Fruit fly (Drosophila melanogaster) whole organism, embryonic: ENCODE data around the gene Sodh2.

ENCODE experiments used
- Abd-B ChIP-seq: fragments of 200-800 bp; sonication (Bioruptor generic); optimal IDR thresholded peaks from 2 replicates; lab custom pipeline; 2018; ENCODE audit warnings: missing biosample characterization, mild to moderate bottlenecking, missing genetic modification characterization, moderate library complexity
- Atf3 ChIP-seq: fragments of 200-800 bp; sonication (Bioruptor generic); optimal IDR thresholded peaks from 3 replicates; lab custom pipeline; 2016; ENCODE audit warnings: missing biosample characterization, missing genetic modification characterization
- Bdp1 ChIP-seq: fragments of 200-800 bp; sonication (Bioruptor generic); optimal IDR thresholded peaks from 3 replicates; lab custom pipeline; 2016; ENCODE audit warnings: missing biosample characterization, missing genetic modification characterization
- Bgb ChIP-seq: fragments of 200-800 bp; sonication (Bioruptor generic); IDR thresholded peaks from 2 replicates; pipeline ENCODE4 v1.3.6; 2022; ENCODE audit warnings: missing biosample characterization, missing genetic modification characterization; ENCODE audit not compliant: partially characterized antibody
- Blimp-1 ChIP-seq: fragments of 200-800 bp; sonication (Bioruptor generic); optimal IDR thresholded peaks from 3 replicates; lab custom pipeline; 2018; ENCODE audit warnings: missing biosample characterization, missing genetic modification characterization, mild to moderate bottlenecking, moderate library complexity, missing genetic modification reagents
- CG10431 ChIP-seq: fragments of 200-800 bp; sonication (Bioruptor generic); optimal IDR thresholded peaks from 3 replicates; lab custom pipeline; 2018; ENCODE audit warnings: missing biosample characterization, mild to moderate bottlenecking, missing genetic modification characterization
- CG10565 ChIP-seq: fragments of 200-800 bp; sonication (Bioruptor generic); optimal IDR thresholded peaks from 3 replicates; lab custom pipeline; 2016; ENCODE audit warnings: missing biosample characterization, mild to moderate bottlenecking, missing genetic modification characterization
- CG11398 ChIP-seq: fragments of 200-800 bp; sonication (Bioruptor generic); optimal IDR thresholded peaks from 2 replicates; lab custom pipeline; 2016; ENCODE audit warnings: missing biosample characterization, missing genetic modification characterization
- CG11695 ChIP-seq: fragments of 200-800 bp; sonication (Bioruptor generic); IDR thresholded peaks from 3 replicates; pipeline ENCODE4 v1.3.6; 2022; ENCODE audit warnings: missing biosample characterization, missing genetic modification characterization
- CG11696 ChIP-seq: fragments of 200-800 bp; sonication (Bioruptor generic); IDR thresholded peaks from 2 replicates; pipeline ENCODE4 v1.3.6; 2022; ENCODE audit warnings: missing biosample characterization, missing genetic modification characterization
- CG12219 ChIP-seq: fragments of 200-800 bp; sonication (Bioruptor generic); optimal IDR thresholded peaks from 3 replicates; lab custom pipeline; 2018; ENCODE audit warnings: missing biosample characterization, mild to moderate bottlenecking, missing genetic modification characterization
- CG12299 ChIP-seq: fragments of 200-800 bp; sonication (Bioruptor generic); optimal IDR thresholded peaks from 2 replicates; lab custom pipeline; 2018; ENCODE audit warnings: missing biosample characterization, mild to moderate bottlenecking, missing genetic modification characterization
- CG13624 ChIP-seq: fragments of 200-800 bp; sonication (Bioruptor generic); optimal IDR thresholded peaks from 2 replicates; lab custom pipeline; 2016; ENCODE audit warnings: missing biosample characterization, missing genetic modification characterization
- CG14667 ChIP-seq: fragments of 200-800 bp; sonication (Bioruptor generic); IDR thresholded peaks from 2 replicates; pipeline ENCODE4 v1.3.6; 2022; ENCODE audit warnings: missing biosample characterization, missing genetic modification characterization
- CG16815 ChIP-seq: fragments of 200-800 bp; sonication (Bioruptor generic); optimal IDR thresholded peaks from 3 replicates; lab custom pipeline; 2017; ENCODE audit warnings: missing biosample characterization, mild to moderate bottlenecking, missing genetic modification characterization
- CG16863 ChIP-seq: fragments of 200-800 bp; sonication (Bioruptor generic); optimal IDR thresholded peaks from 3 replicates; lab custom pipeline; 2016; ENCODE audit warnings: missing biosample characterization, missing genetic modification characterization
- CG17568 ChIP-seq: fragments of 200-800 bp; sonication (Bioruptor generic); optimal IDR thresholded peaks from 2 replicates; lab custom pipeline; 2018; ENCODE audit warnings: missing biosample characterization, mild to moderate bottlenecking, missing genetic modification characterization, moderate library complexity
- CG17912 ChIP-seq: fragments of 200-800 bp; sonication (Bioruptor generic); optimal IDR thresholded peaks from 2 replicates; lab custom pipeline; 2018; ENCODE audit warnings: missing biosample characterization, mild to moderate bottlenecking, missing genetic modification characterization
- CG3065 ChIP-seq: fragments of 200-800 bp; sonication (Bioruptor generic); optimal IDR thresholded peaks from 2 replicates; lab custom pipeline; 2016; ENCODE audit warnings: missing biosample characterization, missing genetic modification characterization
- CG31365 ChIP-seq: fragments of 200-800 bp; sonication (Bioruptor generic); optimal IDR thresholded peaks from 2 replicates; lab custom pipeline; 2018; ENCODE audit warnings: missing biosample characterization, mild to moderate bottlenecking, missing genetic modification characterization
- CG3995 ChIP-seq: fragments of 200-800 bp; sonication (Bioruptor generic); optimal IDR thresholded peaks from 3 replicates; lab custom pipeline; 2016; ENCODE audit warnings: missing biosample characterization, missing genetic modification characterization
- CG4617 ChIP-seq: fragments of 200-800 bp; sonication (Bioruptor generic); optimal IDR thresholded peaks from 3 replicates; lab custom pipeline; 2016; ENCODE audit warnings: missing biosample characterization, missing genetic modification characterization, borderline replicate concordance
- CG4707 ChIP-seq: fragments of 200-800 bp; sonication (Bioruptor generic); optimal IDR thresholded peaks from 2 replicates; lab custom pipeline; 2018; ENCODE audit warnings: missing biosample characterization, mild to moderate bottlenecking, missing genetic modification characterization, moderate library complexity
- CG4730 ChIP-seq: fragments of 200-800 bp; sonication (Bioruptor generic); IDR thresholded peaks from 2 replicates; pipeline ENCODE4 v1.3.6; 2022; ENCODE audit warnings: missing biosample characterization, missing genetic modification characterization
- CG7786 ChIP-seq: fragments of 200-800 bp; sonication (Bioruptor generic); optimal IDR thresholded peaks from 2 replicates; lab custom pipeline; 2016; ENCODE audit warnings: missing biosample characterization, missing genetic modification characterization
- CG8388 ChIP-seq: fragments of 200-800 bp; sonication (Bioruptor generic); optimal IDR thresholded peaks from 2 replicates; lab custom pipeline; 2019; ENCODE audit warnings: missing biosample characterization, mild to moderate bottlenecking, missing genetic modification characterization, moderate library complexity
- Chrac-16 ChIP-seq: fragments of 200-800 bp; sonication (Bioruptor generic); optimal IDR thresholded peaks from 3 replicates; lab custom pipeline; 2016; ENCODE audit warnings: missing biosample characterization, missing genetic modification characterization
- ERR ChIP-seq: fragments of 200-800 bp; sonication (Bioruptor generic); optimal IDR thresholded peaks from 2 replicates; lab custom pipeline; 2016; ENCODE audit warnings: missing biosample characterization, missing genetic modification characterization
- Ets65A ChIP-seq: fragments of 200-800 bp; sonication (Bioruptor generic); peaks from one replicate; lab custom pipeline; 2016; ENCODE audit warnings: missing biosample characterization, missing genetic modification characterization
- Ets97D ChIP-seq: fragments of 200-800 bp; sonication (Bioruptor generic); optimal IDR thresholded peaks from 3 replicates; lab custom pipeline; 2016; ENCODE audit warnings: missing biosample characterization, missing genetic modification characterization
- HLH54F ChIP-seq: fragments of 200-800 bp; sonication (Bioruptor generic); optimal IDR thresholded peaks from 3 replicates; lab custom pipeline; 2016; ENCODE audit warnings: missing biosample characterization, missing genetic modification characterization
- HmgZ ChIP-seq: fragments of 200-800 bp; sonication (Bioruptor generic); optimal IDR thresholded peaks from 2 replicates; lab custom pipeline; 2018; ENCODE audit warnings: missing biosample characterization, mild to moderate bottlenecking, missing genetic modification characterization
- Hr39 ChIP-seq: fragments of >200 bp; optimal IDR thresholded peaks from 2 replicates; lab custom pipeline; 2017
- Hr51 ChIP-seq, 2 experiments: fragments of 200-800 bp; sonication (Bioruptor generic); optimal IDR thresholded peaks; 2 replicates in 1 of 2; 3 replicates in 1 of 2; lab custom pipeline; 2016 to 2018; ENCODE audit warnings: missing biosample characterization in 2 of 2, missing genetic modification characterization in 2 of 2, mild to moderate bottlenecking in 1 of 2, moderate library complexity in 1 of 2
- Kr ChIP-seq: fragments of 200-800 bp; sonication (Bioruptor generic); optimal IDR thresholded peaks from 2 replicates; lab custom pipeline; 2017; ENCODE audit warnings: missing biosample characterization, mild to moderate bottlenecking, missing genetic modification characterization
- Med ChIP-seq: fragments of 200-800 bp; sonication (Bioruptor generic); peaks from one replicate; lab custom pipeline; 2016; ENCODE audit warnings: missing biosample characterization, missing genetic modification characterization, mild to moderate bottlenecking, inconsistent platforms, moderate library complexity
- Nf-YA ChIP-seq: fragments of 200-800 bp; sonication (Bioruptor generic); IDR thresholded peaks from 2 replicates; pipeline ENCODE4 v1.3.6; 2022; ENCODE audit warnings: missing biosample characterization, missing genetic modification characterization
- PHDP ChIP-seq: fragments of 200-800 bp; sonication (Bioruptor generic); optimal IDR thresholded peaks from 3 replicates; lab custom pipeline; 2018; ENCODE audit warnings: missing biosample characterization, mild to moderate bottlenecking, missing genetic modification characterization, moderate library complexity
- Rx ChIP-seq: fragments of 200-800 bp; sonication (Bioruptor generic); IDR thresholded peaks from 2 replicates; pipeline ENCODE4 v1.3.6; 2022; ENCODE audit warnings: missing biosample characterization, missing genetic modification characterization
- ac ChIP-seq: fragments of 200-800 bp; sonication (Bioruptor generic); optimal IDR thresholded peaks from 3 replicates; lab custom pipeline; 2017; ENCODE audit warnings: missing biosample characterization, mild to moderate bottlenecking, missing genetic modification characterization
- cas ChIP-seq: fragments of 200-800 bp; sonication (Bioruptor generic); IDR thresholded peaks from 2 replicates; pipeline ENCODE4 v1.3.6; 2022; ENCODE audit warnings: missing biosample characterization, missing genetic modification characterization
- chm ChIP-seq: fragments of 200-800 bp; sonication (Bioruptor generic); IDR thresholded peaks from 2 replicates; pipeline ENCODE4 v1.3.6; 2022; ENCODE audit warnings: missing biosample characterization, missing genetic modification characterization
- dan ChIP-seq: fragments of 200-800 bp; sonication (Bioruptor generic); IDR thresholded peaks from 2 replicates; pipeline ENCODE4 v1.3.6; 2022; ENCODE audit warnings: missing biosample characterization, missing genetic modification characterization
- dysf ChIP-seq: fragments of 200-800 bp; sonication (Bioruptor generic); IDR thresholded peaks from 3 replicates; pipeline ENCODE4 v1.3.6; 2022; ENCODE audit warnings: missing biosample characterization, missing genetic modification characterization
- fu2 ChIP-seq: fragments of 200-800 bp; sonication (Bioruptor generic); optimal IDR thresholded peaks from 2 replicates; lab custom pipeline; 2016; ENCODE audit warnings: missing biosample characterization, missing genetic modification characterization
- gt ChIP-seq: fragments of 200-800 bp; sonication (Bioruptor generic); IDR thresholded peaks from 2 replicates; pipeline ENCODE4 v1.3.6; 2022; ENCODE audit warnings: missing biosample characterization, missing genetic modification characterization
- nau ChIP-seq: fragments of 200-800 bp; sonication (Bioruptor generic); optimal IDR thresholded peaks from 3 replicates; lab custom pipeline; 2017; ENCODE audit warnings: missing biosample characterization, mild to moderate bottlenecking, missing genetic modification characterization, missing genetic modification reagents
- oc ChIP-seq: fragments of 200-800 bp; sonication (Bioruptor generic); optimal IDR thresholded peaks from 2 replicates; lab custom pipeline; 2018; ENCODE audit warnings: missing biosample characterization, mild to moderate bottlenecking, missing genetic modification characterization, moderate library complexity
- odd ChIP-seq: fragments of 200-800 bp; sonication (Bioruptor generic); optimal IDR thresholded peaks from 2 replicates; lab custom pipeline; 2017; ENCODE audit warnings: missing biosample characterization, mild to moderate bottlenecking, missing genetic modification characterization
- tio ChIP-seq: fragments of 200-800 bp; sonication (Bioruptor generic); optimal IDR thresholded peaks from 2 replicates; lab custom pipeline; 2017; ENCODE audit warnings: missing biosample characterization, missing genetic modification characterization, inconsistent platforms

Gene Sodh2

DNA sequence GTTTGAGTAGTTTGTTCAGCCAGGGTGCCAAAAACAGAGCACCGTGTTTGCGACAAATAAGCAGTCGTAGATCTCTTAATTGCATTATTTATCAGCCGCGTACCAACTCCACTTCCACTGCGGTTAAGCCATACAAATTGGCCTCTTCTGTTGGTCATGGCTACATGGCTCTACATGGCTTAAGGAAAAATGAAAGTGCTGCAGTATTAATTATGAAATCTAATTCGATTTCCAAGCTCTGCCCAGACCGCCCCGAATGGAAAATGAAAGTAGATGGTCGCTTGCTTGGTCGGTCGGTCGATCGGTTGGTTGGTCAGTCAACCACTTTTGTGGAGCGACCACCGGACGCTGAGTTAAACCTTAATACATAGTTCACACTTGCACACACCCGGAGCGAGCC, 39.3 kb upstream of the Sodh2 start:
- TF ChIP-seq CG11695 (GFP tag; lab: Robert Waterston, UW) (no peak), dan (GFP tag; lab: Robert Waterston, UW) (no peak), CG10431 (GFP tag; lab: Kevin White, UChicago) (peak; percentile 98), nau (GFP tag; lab: Kevin White, UChicago) (no peak), Ets65A (peak; percentile 34), CG12219 (GFP tag; lab: Kevin White, UChicago) (no peak), oc (peak; percentile 44), Med (GFP tag; lab: Kevin White, UChicago) (peak; percentile 32), CG3065 (GFP tag; lab: Kevin White, UChicago) (no peak), PHDP (no peak), Blimp-1 (GFP tag; lab: Kevin White, UChicago) (peak; percentile 91)
- TF ChIP-seq, all 482 proteins: peak for 5

DNA sequence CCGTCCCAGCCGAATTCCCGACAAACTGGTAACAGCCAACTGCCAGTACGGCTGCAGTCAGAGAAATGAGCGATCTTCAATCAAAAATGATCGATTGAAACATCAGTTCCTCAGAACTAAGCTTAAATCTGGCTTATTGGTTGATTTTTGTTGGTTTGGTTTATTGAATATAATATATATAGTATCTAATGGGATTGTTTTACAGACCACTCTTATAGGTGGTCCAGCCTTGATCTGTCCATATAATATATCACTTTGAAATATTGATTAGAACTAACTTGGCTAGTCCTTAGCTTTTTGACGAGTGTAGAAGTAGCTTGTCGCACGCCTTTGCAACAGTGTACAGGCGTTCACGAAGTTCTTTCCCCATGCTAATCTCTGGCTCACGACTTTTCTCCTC, 33.8 kb upstream of the Sodh2 start:
- TF ChIP-seq cas (GFP tag; lab: Robert Waterston, UW) (no peak), Nf-YA (GFP tag; lab: Robert Waterston, UW) (no peak), CG10565 (GFP tag; lab: Kevin White, UChicago) (no peak), CG14667 (no peak), Hr39 (lab: Kevin White, UChicago) (no peak), ERR (GFP tag; lab: Kevin White, UChicago) (no peak), CG8388 (no peak), chm (GFP tag; lab: Robert Waterston, UW) (no peak), CG16863 (no peak), Chrac-16 (GFP tag; lab: Kevin White, UChicago) (no peak), CG13624 (GFP tag; lab: Kevin White, UChicago) (no peak), ac (GFP tag; lab: Kevin White, UChicago) (no peak), CG17912 (GFP tag; lab: Kevin White, UChicago) (no peak), CG17568 (GFP tag; lab: Kevin White, UChicago) (no peak), Ets97D (GFP tag; lab: Kevin White, UChicago) (no peak), CG31365 (tag; lab: Kevin White, UChicago) (no peak), Bdp1 (no peak), Abd-B (GFP tag; lab: Kevin White, UChicago) (no peak)
- TF ChIP-seq, all 482 proteins: peak for 0

DNA sequence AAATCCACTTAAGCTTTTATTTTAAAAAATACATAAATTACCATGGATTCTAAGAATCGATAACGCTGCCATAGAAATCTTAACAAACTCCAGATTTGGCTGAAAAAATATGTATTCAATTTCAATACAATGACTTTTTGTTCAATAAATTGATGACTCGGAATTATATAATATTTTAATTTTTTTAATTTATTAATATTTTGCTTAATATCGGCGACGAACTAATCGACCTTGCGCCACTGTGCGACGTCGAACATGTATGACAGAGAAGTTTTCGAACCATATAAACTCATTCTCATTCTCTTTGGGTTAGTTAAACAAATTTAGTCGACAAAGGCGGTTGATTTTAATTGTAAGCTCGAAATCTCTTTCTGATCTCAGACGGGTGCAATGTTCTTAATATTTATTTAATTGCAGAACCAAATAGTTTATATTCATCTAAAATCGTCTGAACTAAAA, 26.6 kb upstream of the Sodh2 start, which contains the start of gene CG42394:
Gene CG42394, plus strand, starts transcription at position 311 of the 459 bp plus-strand sequence.
- TF ChIP-seq CG8388 (peak; percentile 91), CG3995 (no peak), tio (GFP tag; lab: Kevin White, UChicago) (peak; percentile 89), CG4730 (GFP tag; lab: Robert Waterston, UW) (peak; percentile 85), CG4707 (GFP tag; lab: Kevin White, UChicago) (peak; percentile 79), CG16815 (GFP tag; lab: Kevin White, UChicago) (peak; percentile 89), HmgZ (tag; lab: Kevin White, UChicago) (peak; percentile 89), Rx (GFP tag; lab: Robert Waterston, UW) (peak; percentile 88), Ets65A (peak; percentile 65), CG12299 (tag; lab: Kevin White, UChicago) (peak; percentile 91), CG11398 (peak; percentile 55), Bgb (peak; percentile 30; the same call in 1 of the 2 replicates), odd (GFP tag; lab: Kevin White, UChicago) (peak; percentile 93), CG11696 (peak; percentile 88), Atf3 (GFP tag; lab: Kevin White, UChicago) (peak; percentile 44), HLH54F (GFP tag; lab: Kevin White, UChicago) (peak; percentile 60), gt (GFP tag; lab: Robert Waterston, UW) (peak; percentile 74), dysf (GFP tag; lab: Robert Waterston, UW) (peak; percentile 95), fu2 (GFP tag; lab: Kevin White, UChicago) (peak; percentile 53), Hr51 (GFP tag; optimal IDR thresholded peaks at IDR 0.05; lab: Kevin White, UChicago) (peak; percentile 77 to 96), CG7786 (GFP tag; lab: Kevin White, UChicago) (peak; percentile 29), Kr (GFP tag; lab: Kevin White, UChicago) (peak; percentile 43), CG4617 (GFP tag; lab: Kevin White, UChicago) (peak; percentile 67)
